Worm (Caenorhabditis elegans) whole organism, midembryonic: ENCODE measurements around the gene fask-1.

ENCODE experiments used
- T22C8.4 ChIP-seq: fragments of 200-800 bp; sonication (Bioruptor generic); IDR thresholded peaks from 2 replicates; pipeline ENCODE4 v1.3.6; 2022; ENCODE audit warnings: missing genetic modification characterization, missing compliant biosample characterization
- cog-1 ChIP-seq: sonication (generic microtip); optimal IDR thresholded peaks from 2 replicates; lab custom pipeline; 2016; ENCODE audit warnings: missing genetic modification characterization, missing compliant biosample characterization
- flt-1 ChIP-seq: fragments of 200-800 bp; sonication (Bioruptor generic); IDR thresholded peaks from 2 replicates; pipeline ENCODE4 v1.3.6; 2022; ENCODE audit warnings: missing genetic modification characterization, missing compliant biosample characterization
- klf-2 ChIP-seq: fragments of 200-800 bp; sonication (Bioruptor generic); conservative IDR thresholded peaks from 2 replicates; pipeline ENCODE4 v1.3.6; 2022; ENCODE audit warnings: missing genetic modification reagents, missing genetic modification characterization, missing compliant biosample characterization
- med-1 ChIP-seq: sonication (generic microtip); optimal IDR thresholded peaks from 2 replicates; lab custom pipeline; 2017; ENCODE audit warnings: missing genetic modification characterization, mild to moderate bottlenecking, missing compliant biosample characterization, antibody characterized with exemption, missing genetic modification reagents; ENCODE audit not compliant: insufficient read depth
- ref-1 ChIP-seq: fragments of 200-800 bp; sonication (Bioruptor generic); conservative IDR thresholded peaks from 2 replicates; pipeline ENCODE4 v1.3.6; 2022; ENCODE audit warnings: missing genetic modification reagents, missing genetic modification characterization, missing compliant biosample characterization
- tab-1 ChIP-seq: fragments of 200-800 bp; sonication (Bioruptor generic); IDR thresholded peaks from 2 replicates; pipeline ENCODE4 v1.3.6; 2022; ENCODE audit warnings: missing genetic modification characterization, missing compliant biosample characterization
- ztf-23 ChIP-seq: fragments of 200-800 bp; sonication (Bioruptor generic); IDR thresholded peaks from 2 replicates; pipeline ENCODE4 v1.3.6; 2022; ENCODE audit warnings: missing genetic modification reagents, missing genetic modification characterization, missing compliant biosample characterization
- ztf-29 ChIP-seq: fragments of 200-800 bp; sonication (Bioruptor generic); IDR thresholded peaks from 2 replicates; pipeline ENCODE4 v1.3.6; 2022; ENCODE audit warnings: missing genetic modification reagents, missing genetic modification characterization, missing compliant biosample characterization

DNA sequence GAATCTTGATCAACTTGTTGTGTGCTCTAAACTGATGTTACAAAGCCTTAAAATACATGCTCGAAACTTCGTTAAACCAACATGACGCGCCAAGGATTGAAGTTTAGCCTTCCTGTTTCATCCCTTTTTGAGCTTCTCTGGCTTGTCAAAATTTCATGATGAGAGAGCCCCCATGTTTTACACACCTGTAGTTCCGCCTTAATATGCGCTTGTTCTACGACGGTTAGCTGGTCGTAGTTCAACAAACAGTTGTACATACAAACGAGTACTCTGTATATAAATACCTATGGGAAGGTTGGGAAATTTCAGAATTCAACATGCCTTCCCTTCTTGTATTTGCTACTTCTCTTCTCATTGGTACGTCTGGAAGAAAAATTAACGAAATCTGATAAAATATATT, 32.1 kb upstream of the fask-1 start, which contains the start of gene scl-6:
- TF ChIP-seq flt-1 (GFP tag; lab: Robert Waterston, UW) (no peak), klf-2 (GFP tag; lab: Robert Waterston, UW) (no peak), cog-1 (tag; lab: Kevin White, UChicago) (no peak), ref-1 (GFP tag; lab: Robert Waterston, UW) (no peak), med-1 (GFP tag; lab: Kevin White, UChicago) (no peak), T22C8.4 (GFP tag; lab: Robert Waterston, UW) (no peak), ztf-23 (no peak), ztf-29 (no peak), tab-1 (GFP tag; lab: Robert Waterston, UW) (no peak)
